Worm (Caenorhabditis elegans) whole organism, L1 larva: Measurements from ENCODE around the gene srx-13.

Experiments used
- F16B12.6 ChIP-seq: fragments of 150-350 bp; optimal IDR thresholded peaks from 2 replicates; lab custom pipeline; 2014; ENCODE audit warnings: missing biosample characterization, missing genetic modification characterization
- ceh-8 ChIP-seq: fragments of 200-800 bp; sonication (Bioruptor generic); optimal IDR thresholded peaks from 2 replicates; lab custom pipeline; 2018; ENCODE audit warnings: mild to moderate bottlenecking, missing genetic modification characterization, moderate library complexity, missing compliant biosample characterization
- ceh-82 ChIP-seq, 3 experiments: fragments of 150-350 bp in 1 of 3; sonication (generic microtip) in 2 of 3; optimal IDR thresholded peaks; 2 replicates each; lab custom pipeline; 2014 to 2017; ENCODE audit warnings: missing biosample characterization in 3 of 3, missing genetic modification characterization in 3 of 3
- ceh-88 ChIP-seq: fragments of 200-800 bp; sonication (Bioruptor generic); IDR thresholded peaks from 2 replicates; pipeline ENCODE4 v1.3.6; 2022; ENCODE audit warnings: missing genetic modification characterization, missing compliant biosample characterization
- ces-1 ChIP-seq: fragments of 150-350 bp; optimal IDR thresholded peaks from 2 replicates; lab custom pipeline; 2014; ENCODE audit warnings: missing biosample characterization, missing genetic modification reagents, missing genetic modification characterization
- efl-1 ChIP-seq, 4 experiments: fragments of 150-350 bp; optimal IDR thresholded peaks in 3 of 4; peaks in 1 of 4; 1 replicate in 1 of 4; 2 replicates in 3 of 4; lab custom pipeline; 2014; ENCODE audit warnings: missing biosample characterization in 2 of 4, missing genetic modification characterization in 2 of 4, missing genetic modification reagents in 2 of 4
- ets-5 ChIP-seq: fragments of 200-800 bp; sonication (Bioruptor generic); IDR thresholded peaks from 2 replicates; pipeline ENCODE4 v1.3.6; 2022; ENCODE audit warnings: missing genetic modification characterization, missing compliant biosample characterization
- irx-1 ChIP-seq: sonication (generic microtip); optimal IDR thresholded peaks from 2 replicates; lab custom pipeline; 2016; ENCODE audit warnings: missing genetic modification characterization, missing compliant biosample characterization
- jun-1 ChIP-seq: fragments of 150-350 bp; optimal IDR thresholded peaks from 2 replicates; lab custom pipeline; 2014; ENCODE audit warnings: missing biosample characterization, missing genetic modification reagents, missing genetic modification characterization
- mab-9 ChIP-seq: fragments of 200-800 bp; sonication (Bioruptor generic); IDR thresholded peaks from 2 replicates; pipeline ENCODE4 v1.3.6; 2022; ENCODE audit warnings: missing genetic modification reagents, missing genetic modification characterization, missing compliant biosample characterization
- nhr-11 ChIP-seq: fragments of 150-350 bp; optimal IDR thresholded peaks from 2 replicates; lab custom pipeline; 2014; ENCODE audit warnings: missing biosample characterization, missing genetic modification characterization
- snpc-4 ChIP-seq: fragments of 150-350 bp; optimal IDR thresholded peaks from 2 replicates; lab custom pipeline; 2014; ENCODE audit warnings: missing biosample characterization, missing genetic modification characterization
- ztf-4 ChIP-seq: fragments of 150-350 bp; optimal IDR thresholded peaks from 2 replicates; lab custom pipeline; 2014; ENCODE audit warnings: missing biosample characterization, missing genetic modification characterization

Gene srx-13

ce11 chrIV:1068730-1069244 is 49.7 kb downstream of the srx-13 start:
- TF ChIP-seq irx-1 (tag; lab: Kevin White, UChicago) (no peak), ceh-88 (GFP tag; lab: Robert Waterston, UW) (no peak), mab-9 (GFP tag; lab: Robert Waterston, UW) (no peak)

- no peak for TF ChIP-seq ets-5 (GFP tag; lab: Robert Waterston, UW)
- TF ChIP-seq F16B12.6 (tag; lab: Kevin White, UChicago): no peak
- no peak for TF ChIP-seq ces-1 (GFP tag; lab: Kevin White, UChicago)
- TF ChIP-seq jun-1 (tag; lab: Kevin White, UChicago): peak; percentile 57
- TF ChIP-seq ceh-82 (tag; optimal IDR thresholded peaks at IDR 0.05; lab: Kevin White, UChicago): peak in 1 of 3 experiments; percentile 42
- TF ChIP-seq efl-1 (optimal IDR thresholded peaks at IDR 0.05; lab: Kevin White, UChicago): no peak
- TF ChIP-seq efl-1 (GFP tag; optimal IDR thresholded peaks at IDR 0.05 in 1 of 2; lab: Kevin White, UChicago): peak in 1 of 2 experiments; percentile 78
- TF ChIP-seq ceh-8: peak; percentile 52
- TF ChIP-seq nhr-11 (tag; lab: Kevin White, UChicago): no peak
- TF ChIP-seq ztf-4 (tag; lab: Kevin White, UChicago): peak; percentile 56
Measured at ce11 chrIV:1067430-1067829, 51.0 kb downstream of the srx-13 start, which contains the start of gene znf-782. Gene znf-782 (minus strand): TSS chrIV:1067525.

DNA sequence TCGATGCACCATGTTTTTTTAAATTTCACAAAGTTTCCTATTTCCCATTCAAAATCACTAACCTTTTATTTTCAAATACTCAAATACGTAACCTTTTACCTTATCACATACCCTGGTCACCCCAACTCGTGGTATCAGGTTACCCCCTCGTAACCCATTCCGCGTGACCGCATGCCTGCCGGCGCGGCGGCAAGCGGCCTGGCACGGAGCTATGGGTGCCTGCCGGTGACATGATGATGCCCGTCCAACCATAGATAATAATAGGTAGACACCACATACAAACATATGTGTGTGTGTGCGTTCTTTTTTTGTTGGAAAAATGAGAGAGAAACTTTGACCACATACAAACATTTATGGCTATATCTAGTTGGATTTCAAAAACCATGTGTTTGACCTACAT is 52.9 kb downstream of the srx-13 start:
- TF ChIP-seq snpc-4 (tag; lab: Kevin White, UChicago) (no peak), ztf-4 (tag; lab: Kevin White, UChicago) (peak; percentile 30)
